Worm (Caenorhabditis elegans) whole organism, L3 larva: ENCODE data around the gene sorf-1.

Experiments used
- R02D3.7 ChIP-seq: fragments of 150-350 bp; optimal IDR thresholded peaks from 2 replicates; lab custom pipeline; 2014; ENCODE audit warnings: missing biosample characterization, missing genetic modification characterization
- ZK546.5 ChIP-seq: sonication (generic microtip); optimal IDR thresholded peaks from 2 replicates; lab custom pipeline; 2017; ENCODE audit warnings: missing biosample characterization, missing genetic modification characterization
- aly-2 ChIP-seq: fragments of 150-350 bp; optimal IDR thresholded peaks from 2 replicates; lab custom pipeline; 2014; ENCODE audit warnings: missing biosample characterization, missing genetic modification characterization
- ama-1 ChIP-seq: fragments of 150-350 bp; optimal IDR thresholded peaks from 2 replicates; lab custom pipeline; 2018
- ceh-16 ChIP-seq: sonication (generic microtip); optimal IDR thresholded peaks from 2 replicates; lab custom pipeline; 2017; ENCODE audit warnings: missing biosample characterization, missing genetic modification characterization
- ceh-9 ChIP-seq: sonication (generic microtip); optimal IDR thresholded peaks from 2 replicates; lab custom pipeline; 2018; ENCODE audit warnings: missing biosample characterization, missing genetic modification characterization
- daf-12 ChIP-seq: fragments of 150-350 bp; optimal IDR thresholded peaks from 2 replicates; lab custom pipeline; 2014; ENCODE audit warnings: missing biosample characterization, missing genetic modification reagents, missing genetic modification characterization
- egl-27 ChIP-seq: sonication (generic microtip); optimal IDR thresholded peaks from 4 replicates; lab custom pipeline; 2017; ENCODE audit warnings: missing biosample characterization, missing genetic modification reagents, missing genetic modification characterization
- egl-5 ChIP-seq: fragments of 150-350 bp; optimal IDR thresholded peaks from 2 replicates; lab custom pipeline; 2017; ENCODE audit warnings: missing biosample characterization, missing genetic modification reagents, missing genetic modification characterization, inconsistent platforms
- elt-1 ChIP-seq: fragments of 150-350 bp; optimal IDR thresholded peaks from 2 replicates; lab custom pipeline; 2014; ENCODE audit warnings: missing biosample characterization, missing genetic modification characterization
- elt-2 ChIP-seq: sonication (generic microtip); optimal IDR thresholded peaks from 2 replicates; lab custom pipeline; 2016; ENCODE audit warnings: missing genetic modification reagents, mild to moderate bottlenecking, missing genetic modification characterization, missing compliant biosample characterization
- elt-3 ChIP-seq, 3 experiments: fragments of 150-350 bp in 1 of 3; sonication (generic microtip) in 2 of 3; optimal IDR thresholded peaks; 2 replicates in 2 of 3; 4 replicates in 1 of 3; lab custom pipeline; 2014 to 2017; ENCODE audit warnings: missing biosample characterization in 3 of 3, missing genetic modification characterization in 3 of 3
- fkh-2 ChIP-seq: fragments of 150-350 bp; optimal IDR thresholded peaks from 2 replicates; lab custom pipeline; 2014; ENCODE audit warnings: missing biosample characterization, missing genetic modification reagents, missing genetic modification characterization
- hmg-11 ChIP-seq: sonication (generic microtip); optimal IDR thresholded peaks from 2 replicates; lab custom pipeline; 2016; ENCODE audit warnings: missing genetic modification characterization, missing compliant biosample characterization
- jun-1 ChIP-seq: fragments of 150-350 bp; optimal IDR thresholded peaks from 2 replicates; lab custom pipeline; 2014; ENCODE audit warnings: missing biosample characterization, missing genetic modification reagents, missing genetic modification characterization
- lin-39 ChIP-seq: fragments of 150-350 bp; optimal IDR thresholded peaks from 2 replicates; lab custom pipeline; 2018; ENCODE audit warnings: missing biosample characterization, missing genetic modification reagents, missing genetic modification characterization
- mdl-1 ChIP-seq: fragments of 150-350 bp; optimal IDR thresholded peaks from 2 replicates; lab custom pipeline; 2014; ENCODE audit warnings: missing biosample characterization, missing genetic modification characterization
- mml-1 ChIP-seq: fragments of 150-350 bp; sonication (generic microtip); optimal IDR thresholded peaks from 3 replicates; lab custom pipeline; 2014; ENCODE audit warnings: missing biosample characterization, missing genetic modification characterization
- nfya-1 ChIP-seq: sonication (generic microtip); optimal IDR thresholded peaks from 2 replicates; lab custom pipeline; 2017; ENCODE audit warnings: missing genetic modification characterization, mild to moderate bottlenecking, missing compliant biosample characterization, antibody characterized with exemption, moderate library complexity; ENCODE audit not compliant: insufficient read depth
- nhr-11 ChIP-seq: fragments of 150-350 bp; optimal IDR thresholded peaks from 2 replicates; lab custom pipeline; 2014; ENCODE audit warnings: missing biosample characterization, missing genetic modification characterization
- nhr-23 ChIP-seq: fragments of 150-350 bp; optimal IDR thresholded peaks from 2 replicates; lab custom pipeline; 2014; ENCODE audit warnings: missing biosample characterization, missing genetic modification reagents, missing genetic modification characterization
- nhr-237 ChIP-seq: fragments of 150-350 bp; optimal IDR thresholded peaks from 2 replicates; lab custom pipeline; 2014; ENCODE audit warnings: missing biosample characterization, missing genetic modification characterization
- nhr-25 ChIP-seq: sonication (generic microtip); optimal IDR thresholded peaks from 2 replicates; lab custom pipeline; 2017; ENCODE audit warnings: missing biosample characterization, missing genetic modification characterization
- nhr-28 ChIP-seq: fragments of 150-350 bp; optimal IDR thresholded peaks from 2 replicates; lab custom pipeline; 2014; ENCODE audit warnings: missing biosample characterization, missing genetic modification characterization
- nhr-67 ChIP-seq: fragments of 150-350 bp; optimal IDR thresholded peaks from 2 replicates; lab custom pipeline; 2014; ENCODE audit warnings: missing biosample characterization, missing genetic modification characterization
- nhr-77 ChIP-seq: fragments of 150-350 bp; optimal IDR thresholded peaks from 2 replicates; lab custom pipeline; 2014; ENCODE audit warnings: missing biosample characterization, missing genetic modification characterization
- pha-4 ChIP-seq: fragments of 150-350 bp; optimal IDR thresholded peaks from 2 replicates; lab custom pipeline; 2014; ENCODE audit warnings: missing biosample characterization, missing genetic modification reagents, missing genetic modification characterization
- sea-2 ChIP-seq: fragments of 150-350 bp; sonication (generic microtip); optimal IDR thresholded peaks from 4 replicates; lab custom pipeline; 2014; ENCODE audit warnings: missing biosample characterization, missing genetic modification reagents, missing genetic modification characterization
- skn-1 ChIP-seq: fragments of 150-350 bp; optimal IDR thresholded peaks from 2 replicates; lab custom pipeline; 2014; ENCODE audit warnings: missing biosample characterization, missing genetic modification characterization
- tbx-2 ChIP-seq: sonication (generic microtip); optimal IDR thresholded peaks from 2 replicates; lab custom pipeline; 2016; ENCODE audit warnings: mild to moderate bottlenecking, missing genetic modification characterization, missing compliant biosample characterization
- unc-39 ChIP-seq: sonication (generic microtip); optimal IDR thresholded peaks from 4 replicates; lab custom pipeline; 2017; ENCODE audit warnings: missing biosample characterization, missing genetic modification characterization
- zag-1 ChIP-seq: fragments of 150-350 bp; optimal IDR thresholded peaks from 2 replicates; lab custom pipeline; 2014; ENCODE audit warnings: missing biosample characterization, missing genetic modification characterization
- ztf-11 ChIP-seq: fragments of 150-350 bp; optimal IDR thresholded peaks from 2 replicates; lab custom pipeline; 2014; ENCODE audit warnings: missing biosample characterization, missing genetic modification characterization

sorf-1 gene

ce11 chrX:3403195-3403594, 24.1 kb upstream of the sorf-1 start, which contains the start of gene vit-5:
TSS of gene vit-5 (plus strand) at chrX:3403471.
- TF ChIP-seq nhr-237 (tag; lab: Kevin White, UChicago) (no peak), egl-27 (tag; lab: Kevin White, UChicago) (no peak), aly-2 (no peak), unc-39 (tag; lab: Kevin White, UChicago) (no peak), hmg-11 (tag; lab: Kevin White, UChicago) (no peak), tbx-2 (tag; lab: Kevin White, UChicago) (no peak), jun-1 (tag; lab: Kevin White, UChicago) (no peak)

ce11 chrX:3401701-3402100, 22.7 kb upstream of the sorf-1 start, which contains the start of gene C04F6.9:
TSS of gene C04F6.9 (plus strand) at chrX:3402001.
- no peak for TF ChIP-seq mdl-1 (tag; lab: Kevin White, UChicago)

ce11 chrX:3400387-3400786, 21.3 kb upstream of the sorf-1 start:
- TF ChIP-seq pha-4 (tag; lab: Kevin White, UChicago) (no peak), lin-39 (tag; lab: Kevin White, UChicago) (no peak), egl-5 (tag; lab: Kevin White, UChicago) (no peak), ZK546.5 (tag; lab: Kevin White, UChicago) (no peak), nhr-67 (no peak), tbx-2 (tag; lab: Kevin White, UChicago) (no peak), nhr-28 (tag; lab: Kevin White, UChicago) (no peak), zag-1 (no peak), R02D3.7 (tag; lab: Kevin White, UChicago) (no peak), aly-2 (no peak), hmg-11 (tag; lab: Kevin White, UChicago) (no peak)

ce11 chrX:3399917-3400316, 20.9 kb upstream of the sorf-1 start, which contains the start of gene cht-1:
TSS of gene cht-1 (minus strand) at chrX:3400017.
- TF ChIP-seq sea-2 (GFP tag; lab: Kevin White, UChicago) (no peak), ceh-16 (tag; lab: Kevin White, UChicago) (no peak), ceh-9 (tag; lab: Kevin White, UChicago) (no peak), egl-27 (tag; lab: Kevin White, UChicago) (no peak), daf-12 (tag; lab: Kevin White, UChicago) (no peak), skn-1 (tag; lab: Kevin White, UChicago) (no peak), nhr-25 (no peak), R02D3.7 (tag; lab: Kevin White, UChicago) (no peak), elt-2 (tag; lab: Kevin White, UChicago) (no peak), ztf-11 (tag; lab: Kevin White, UChicago) (no peak), nhr-77 (no peak), nfya-1 (tag; lab: Kevin White, UChicago) (no peak), fkh-2 (tag; lab: Kevin White, UChicago) (no peak)

ce11 chrX:3396735-3397134, 17.7 kb upstream of the sorf-1 start:
- TF ChIP-seq elt-1 (tag; lab: Kevin White, UChicago) (peak; percentile 75), elt-2 (tag; lab: Kevin White, UChicago) (no peak)

- no peak for TF ChIP-seq ama-1 (lab: Kevin White, UChicago)
- no peak for TF ChIP-seq mml-1 (tag; lab: Kevin White, UChicago)
- no peak for TF ChIP-seq nhr-23 (tag; lab: Kevin White, UChicago)
- no peak for TF ChIP-seq aly-2
- no peak for TF ChIP-seq elt-3 (tag; optimal IDR thresholded peaks at IDR 0.05; lab: Kevin White, UChicago)
- TF ChIP-seq zag-1, result no peak
- no peak for TF ChIP-seq elt-1 (tag; lab: Kevin White, UChicago)
- no peak for TF ChIP-seq nhr-11
- TF ChIP-seq, all 47 proteins: peak for 0
These were observed 14.5 kb upstream of the sorf-1 start, which contains the start of gene slcf-2 for ce11 chrX:3393562-3393961. TSS of gene slcf-2 (plus strand) at chrX:3393862.
